Worm (Caenorhabditis elegans): ENCODE results near the gene nhr-21.
A peak's percentile ranks its signal among the peaks of the same experiment; 100 is the strongest.

Gene nhr-21

DNA sequence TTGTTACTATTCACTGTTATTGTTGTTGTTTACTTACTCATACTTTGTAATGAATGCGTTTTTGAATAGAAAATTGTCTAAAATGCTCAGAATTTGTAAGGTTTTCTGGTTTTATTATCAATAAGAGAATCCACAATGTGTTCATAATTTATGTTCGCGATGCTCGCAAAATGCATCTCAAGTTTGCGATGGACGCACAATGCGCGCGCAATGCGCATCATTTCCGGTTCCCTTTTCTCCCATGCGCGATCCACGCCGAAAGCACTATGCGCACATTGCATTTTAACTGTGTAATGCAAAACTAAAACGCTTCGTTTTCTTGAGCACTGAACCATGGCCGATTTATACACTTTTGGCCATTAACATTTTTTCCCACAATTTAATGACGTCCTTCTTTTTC, 19.6 kb upstream of the nhr-21 start (continued):
- TF ChIP-seq athp-1 (tag; optimal IDR thresholded peaks at IDR 0.05) (peak; percentile 62), madf-6 (GFP tag; IDR thresholded peaks at IDR 0.05) (no peak), repo-1 (tag; optimal IDR thresholded peaks at IDR 0.05) (peak; percentile 67), B0035.1 (tag; optimal IDR thresholded peaks at IDR 0.05) (peak; percentile 18), dox-1 (GFP tag; IDR thresholded peaks at IDR 0.05) (no peak), F33H1.4 (GFP tag; IDR thresholded peaks at IDR 0.05) (no peak), nhr-179 (tag; optimal IDR thresholded peaks at IDR 0.05) (no peak), nhr-120 (GFP tag; IDR thresholded peaks at IDR 0.05) (no peak), F22D6.2 (tag; optimal IDR thresholded peaks at IDR 0.05) (no peak), egl-18 (GFP tag; IDR thresholded peaks at IDR 0.05) (no peak), ztf-6 (GFP tag; IDR thresholded peaks at IDR 0.05) (no peak), ztf-22 (GFP tag; optimal IDR thresholded peaks at IDR 0.05) (no peak), lin-35 (GFP tag; optimal IDR thresholded peaks at IDR 0.05) (peak in 1 of 3 experiments; percentile 14), ztf-28 (GFP tag; IDR thresholded peaks at IDR 0.05) (no peak), F39B2.1 (GFP tag; IDR thresholded peaks at IDR 0.05) (no peak), egl-44 (GFP tag; IDR thresholded peaks at IDR 0.05) (no peak), Y67H2A.10 (GFP tag; conservative IDR thresholded peaks at IDR 0.05) (no peak), sptf-2 (GFP tag; optimal IDR thresholded peaks at IDR 0.05) (no peak), F37B4.10 (GFP tag; IDR thresholded peaks at IDR 0.05) (no peak), nhr-80 (tag; optimal IDR thresholded peaks at IDR 0.05) (no peak), Y53F4B.3 (GFP tag; IDR thresholded peaks at IDR 0.05) (no peak), snpc-1.1 (tag; optimal IDR thresholded peaks at IDR 0.05; ENCODE audit: insufficient read depth) (no peak), C17E4.6 (GFP tag; IDR thresholded peaks at IDR 0.05) (no peak), lin-54 (GFP tag; optimal IDR thresholded peaks at IDR 0.05) (no peak), attf-6 (GFP tag; IDR thresholded peaks at IDR 0.05) (no peak), hlh-26 (GFP tag; conservative IDR thresholded peaks at IDR 0.05) (no peak), unc-130 (GFP tag; optimal IDR thresholded peaks at IDR 0.05) (no peak), madf-8 (GFP tag; conservative IDR thresholded peaks at IDR 0.05) (no peak), ceh-91 (GFP tag; IDR thresholded peaks at IDR 0.05) (no peak), rpc-1 (optimal IDR thresholded peaks at IDR 0.05) (no peak), rpc-1 (tag; optimal IDR thresholded peaks at IDR 0.05) (no peak), him-1 (tag; optimal IDR thresholded peaks at IDR 0.05) (no peak), xnd-1 (tag; optimal IDR thresholded peaks at IDR 0.05) (no peak), tbx-9 (tag; optimal IDR thresholded peaks at IDR 0.05; ENCODE audit: borderline replicate concordance) (no peak), gei-17 (GFP tag; optimal IDR thresholded peaks at IDR 0.05) (no peak), ceh-79 (tag; optimal IDR thresholded peaks at IDR 0.05) (no peak), pha-4 (tag; optimal IDR thresholded peaks at IDR 0.05) (no peak), D2030.7 (GFP tag; IDR thresholded peaks at IDR 0.05) (no peak), K11D2.4 (GFP tag; IDR thresholded peaks at IDR 0.05) (peak; percentile 71), K12H6.12 (tag; optimal IDR thresholded peaks at IDR 0.05) (peak; percentile 63), hmg-20 (GFP tag; IDR thresholded peaks at IDR 0.05) (no peak), nfya-2 (GFP tag; IDR thresholded peaks at IDR 0.05) (0 out of 2 replicates have a peak, but pooled peaks have one; percentile 38), lir-1 (GFP tag; conservative IDR thresholded peaks at IDR 0.05) (no peak), ekl-4 (GFP tag; IDR thresholded peaks at IDR 0.05) (no peak), let-526 (GFP tag; IDR thresholded peaks at IDR 0.05) (no peak), ztf-26 (tag; optimal IDR thresholded peaks at IDR 0.05) (no peak), aptf-2 (GFP tag; conservative IDR thresholded peaks at IDR 0.05) (peak; percentile 53; the same call in 1 of the 2 replicates), unc-62 (GFP tag; optimal IDR thresholded peaks at IDR 0.05) (no peak), atf-7 (tag; optimal IDR thresholded peaks at IDR 0.05) (peak; percentile 60), fkh-3 (tag; optimal IDR thresholded peaks at IDR 0.05) (peak; percentile 73), akir-1 (GFP tag; optimal IDR thresholded peaks at IDR 0.05) (no peak)
